Fruit fly (Drosophila melanogaster): Measurements from ENCODE around the gene CG3529.
A peak's percentile ranks its signal among the peaks of the same experiment; 100 is the strongest.

The CG3529 gene

DNA sequence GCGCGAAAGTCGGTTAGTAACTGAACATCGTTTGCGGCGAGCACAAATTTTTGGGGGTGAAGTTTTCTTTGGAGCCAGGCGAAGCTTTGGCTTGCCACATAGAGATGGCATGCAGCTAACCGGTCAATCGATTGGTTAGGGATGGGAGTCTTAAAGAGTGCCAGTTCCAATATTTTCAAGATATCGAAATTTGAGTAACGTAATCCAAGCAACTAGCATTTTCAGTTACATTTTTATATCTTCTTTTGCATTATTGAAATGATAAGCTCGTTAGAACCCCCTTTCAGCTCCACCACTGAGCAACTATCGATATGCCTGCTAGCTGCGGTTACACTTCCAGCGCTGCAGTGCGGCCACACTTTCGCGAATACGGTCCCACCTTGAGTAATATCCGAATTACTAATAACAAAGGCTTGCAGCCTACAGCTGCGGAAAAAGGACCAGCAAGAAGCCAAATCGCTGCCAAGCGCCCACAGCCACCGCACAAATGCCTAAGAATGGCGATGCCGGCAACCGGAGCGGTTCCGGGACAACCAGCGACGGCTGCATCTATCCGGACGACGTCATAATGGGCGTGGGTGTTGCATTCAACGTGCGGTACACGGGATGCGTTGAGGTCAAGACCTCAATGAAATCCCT is 19.9 kb upstream of the CG3529 start, which contains the start of the genes Atat and Shc:
Gene Atat, minus strand, starts transcription at position 103 of the 639 bp plus-strand sequence.
Gene Shc, plus strand, starts transcription at position 355 of the 639 bp plus-strand sequence.
- TF ChIP-seq Smox (GFP tag; optimal IDR thresholded peaks at IDR 0.05) (peak; percentile 99), topi (GFP tag; optimal IDR thresholded peaks at IDR 0.05) (peak; percentile 99), lz (GFP tag; optimal IDR thresholded peaks at IDR 0.05) (peak; percentile 99), svp (GFP tag) (peak; percentile 99), Ets96B (tag; optimal IDR thresholded peaks at IDR 0.05) (peak; percentile 97), Eip93F (GFP tag; optimal IDR thresholded peaks at IDR 0.05) (peak; percentile 95), Blimp-1 (GFP tag; optimal IDR thresholded peaks at IDR 0.05) (peak; percentile 95), achi (GFP tag; optimal IDR thresholded peaks at IDR 0.05) (peak; percentile 97), CG8119 (GFP tag; IDR thresholded peaks at IDR 0.05) (peak; percentile 94), fd59A (GFP tag; optimal IDR thresholded peaks at IDR 0.05) (peak; percentile 98), Eip78C (GFP tag) (peak; percentile 99), CG3919 (GFP tag; optimal IDR thresholded peaks at IDR 0.05) (peak; percentile 99), vri (GFP tag; optimal IDR thresholded peaks at IDR 0.05) (peak; percentile 97), CG32006 (GFP tag; optimal IDR thresholded peaks at IDR 0.05) (peak; percentile 99), CG8319 (GFP tag; optimal IDR thresholded peaks at IDR 0.05) (peak; percentile 99), Sox14 (GFP tag; optimal IDR thresholded peaks at IDR 0.05) (peak; percentile 100), CG10669 (GFP tag; optimal IDR thresholded peaks at IDR 0.05) (peak; percentile 96), CG15336 (GFP tag; IDR thresholded peaks at IDR 0.05) (peak; percentile 95), CG3032 (tag; optimal IDR thresholded peaks at IDR 0.05) (peak; percentile 99), CG9139 (GFP tag; optimal IDR thresholded peaks at IDR 0.05) (peak; percentile 84), spab (GFP tag; optimal IDR thresholded peaks at IDR 0.05) (peak; percentile 95), Eip75B (GFP tag; optimal IDR thresholded peaks at IDR 0.05) (peak; percentile 98), CG6792 (GFP tag; optimal IDR thresholded peaks at IDR 0.05) (peak; percentile 98), salr (GFP tag; optimal IDR thresholded peaks at IDR 0.05) (peak; percentile 96 to 99), CG10631 (GFP tag; optimal IDR thresholded peaks at IDR 0.05) (peak; percentile 99), CG11902 (GFP tag; optimal IDR thresholded peaks at IDR 0.05) (peak; percentile 99), CG6854 (GFP tag; optimal IDR thresholded peaks at IDR 0.05) (peak; percentile 94), fd85E (GFP tag; optimal IDR thresholded peaks at IDR 0.05) (peak; percentile 95), CG6276 (GFP tag; optimal IDR thresholded peaks at IDR 0.05) (peak; percentile 90), CG16779 (tag; optimal IDR thresholded peaks at IDR 0.05) (peak; percentile 94), CG4318 (GFP tag; optimal IDR thresholded peaks at IDR 0.05) (peak; percentile 99), CG11762 (GFP tag; optimal IDR thresholded peaks at IDR 0.05; ENCODE audit: insufficient read depth) (peak; percentile 97), CG7368 (GFP tag; optimal IDR thresholded peaks at IDR 0.05) (peak; percentile 98), ss (GFP tag; optimal IDR thresholded peaks at IDR 0.05) (peak; percentile 83 to 96), CG11294 (GFP tag; IDR thresholded peaks at IDR 0.05) (peak; percentile 99), esn (GFP tag; optimal IDR thresholded peaks at IDR 0.05) (peak; percentile 99), OdsH (GFP tag; optimal IDR thresholded peaks at IDR 0.05) (peak; percentile 99), Gug (GFP tag; IDR thresholded peaks at IDR 0.05) (peak; percentile 99), Hr4 (GFP tag; optimal IDR thresholded peaks at IDR 0.05) (peak; percentile 99), fkh (GFP tag; optimal IDR thresholded peaks at IDR 0.05) (peak; percentile 87), Sox15 (GFP tag; optimal IDR thresholded peaks at IDR 0.05) (peak; percentile 100), eg (GFP tag; IDR thresholded peaks at IDR 0.05) (peak; percentile 99), Lpt (GFP tag; optimal IDR thresholded peaks at IDR 0.05) (peak; percentile 97), CG8632 (GFP tag; optimal IDR thresholded peaks at IDR 0.05) (peak; percentile 98), Met (GFP tag; optimal IDR thresholded peaks at IDR 0.05) (peak; percentile 98), Ets21C (GFP tag; optimal IDR thresholded peaks at IDR 0.05) (peak; percentile 99), CG1621 (tag; optimal IDR thresholded peaks at IDR 0.05) (peak; percentile 97), CG34406 (GFP tag; optimal IDR thresholded peaks at IDR 0.05) (peak; percentile 98), dsx (GFP tag; optimal IDR thresholded peaks at IDR 0.05; ENCODE audit: poor library complexity, severe bottlenecking) (peak; percentile 93), dac (GFP tag; optimal IDR thresholded peaks at IDR 0.05) (peak; percentile 98), Hr39 (GFP tag; optimal IDR thresholded peaks at IDR 0.05) (peak; percentile 100)
